Worm (Caenorhabditis elegans) whole organism, L1 larva: ENCODE data around the gene fbxb-114.
A peak's percentile ranks its signal among the peaks of the same experiment; 100 is the strongest.
"Not testable (repeated sequence)": the region's sequence is repeated elsewhere in the genome, so short reads cannot be mapped to it uniquely, and the experiment has no call there.

Experiments used
- C16A3.4 ChIP-seq: fragments of 150-350 bp; optimal IDR thresholded peaks from 2 replicates; lab custom pipeline; 2014; ENCODE audit warnings: missing biosample characterization, missing genetic modification characterization
- ama-1 ChIP-seq: fragments of 150-350 bp; optimal IDR thresholded peaks from 2 replicates; lab custom pipeline; 2014
- blmp-1 ChIP-seq: fragments of 150-350 bp; optimal IDR thresholded peaks from 2 replicates; lab custom pipeline; 2014; ENCODE audit warnings: missing biosample characterization, missing genetic modification characterization
- ceh-88 ChIP-seq: fragments of 200-800 bp; sonication (Bioruptor generic); IDR thresholded peaks from 2 replicates; pipeline ENCODE4 v1.3.6; 2022; ENCODE audit warnings: missing genetic modification characterization, missing compliant biosample characterization
- dpl-1 ChIP-seq, 3 experiments: fragments of 150-350 bp in 2 of 3; sonication (generic microtip) in 1 of 3; optimal IDR thresholded peaks; 2 replicates each; lab custom pipeline; 2014 to 2017; ENCODE audit warnings: missing biosample characterization in 3 of 3, missing genetic modification characterization in 3 of 3, missing genetic modification reagents in 3 of 3
- dsc-1 ChIP-seq: sonication (generic microtip); optimal IDR thresholded peaks from 2 replicates; lab custom pipeline; 2016; ENCODE audit warnings: mild to moderate bottlenecking, missing genetic modification characterization, missing compliant biosample characterization
- efl-1 ChIP-seq, 4 experiments: fragments of 150-350 bp; optimal IDR thresholded peaks in 3 of 4; peaks in 1 of 4; 1 replicate in 1 of 4; 2 replicates in 3 of 4; lab custom pipeline; 2014; ENCODE audit warnings: missing biosample characterization in 2 of 4, missing genetic modification characterization in 2 of 4, missing genetic modification reagents in 2 of 4
- elt-3 ChIP-seq, 6 experiments: fragments of 150-350 bp in 1 of 6; sonication (generic microtip); optimal IDR thresholded peaks; 2 replicates each; lab custom pipeline; 2017 to 2018; ENCODE audit warnings: missing biosample characterization in 6 of 6, missing genetic modification characterization in 6 of 6, inconsistent platforms in 1 of 6
- fkh-8 ChIP-seq: sonication (generic microtip); optimal IDR thresholded peaks from 2 replicates; lab custom pipeline; 2016; ENCODE audit warnings: mild to moderate bottlenecking, missing genetic modification characterization, missing compliant biosample characterization
- lin-14 ChIP-seq: fragments of 200-800 bp; sonication (Bioruptor generic); optimal IDR thresholded peaks from 2 replicates; lab custom pipeline; 2018; ENCODE audit warnings: mild to moderate bottlenecking, missing genetic modification characterization, moderate library complexity, missing compliant biosample characterization
- lin-35 ChIP-seq, 2 experiments: fragments of 150-350 bp; optimal IDR thresholded peaks; 2 replicates each; lab custom pipeline; 2014; ENCODE audit warnings: missing biosample characterization in 2 of 2, missing genetic modification characterization in 2 of 2, missing genetic modification reagents in 2 of 2
- lin-39 ChIP-seq: fragments of 150-350 bp; optimal IDR thresholded peaks from 2 replicates; lab custom pipeline; 2014; ENCODE audit warnings: missing biosample characterization, missing genetic modification reagents, missing genetic modification characterization
- lir-3 ChIP-seq: sonication (generic microtip); optimal IDR thresholded peaks from 2 replicates; lab custom pipeline; 2016; ENCODE audit warnings: mild to moderate bottlenecking, missing genetic modification characterization, moderate library complexity, missing compliant biosample characterization; ENCODE audit not compliant: poor library complexity
- lsy-2 ChIP-seq, 2 experiments: fragments of 150-350 bp; optimal IDR thresholded peaks; 2 replicates each; lab custom pipeline; 2014; ENCODE audit warnings: missing biosample characterization in 2 of 2, missing genetic modification characterization in 2 of 2
- mab-9 ChIP-seq: fragments of 200-800 bp; sonication (Bioruptor generic); IDR thresholded peaks from 2 replicates; pipeline ENCODE4 v1.3.6; 2022; ENCODE audit warnings: missing genetic modification reagents, missing genetic modification characterization, missing compliant biosample characterization
- mdl-1 ChIP-seq, 2 experiments: fragments of 150-350 bp; optimal IDR thresholded peaks; 2 replicates each; lab custom pipeline; 2014 to 2017; ENCODE audit warnings: missing biosample characterization in 2 of 2, missing genetic modification characterization in 2 of 2, inconsistent platforms in 1 of 2
- mep-1 ChIP-seq: fragments of 150-350 bp; optimal IDR thresholded peaks from 2 replicates; lab custom pipeline; 2014; ENCODE audit warnings: missing biosample characterization, missing genetic modification characterization
- nhr-12 ChIP-seq: sonication (generic microtip); optimal IDR thresholded peaks from 2 replicates; lab custom pipeline; 2017; ENCODE audit warnings: missing biosample characterization, missing genetic modification characterization
- nhr-19 ChIP-seq: fragments of 200-800 bp; sonication (Bioruptor generic); conservative IDR thresholded peaks from 2 replicates; pipeline ENCODE4 v1.3.6; 2022; ENCODE audit warnings: missing genetic modification characterization, missing compliant biosample characterization
- nhr-20 ChIP-seq: sonication (generic microtip); optimal IDR thresholded peaks from 2 replicates; lab custom pipeline; 2016; ENCODE audit warnings: mild to moderate bottlenecking, missing genetic modification characterization, missing compliant biosample characterization
- nhr-237 ChIP-seq: fragments of 150-350 bp; optimal IDR thresholded peaks from 2 replicates; lab custom pipeline; 2014; ENCODE audit warnings: missing biosample characterization, missing genetic modification characterization
- nhr-47 ChIP-seq: sonication (generic microtip); optimal IDR thresholded peaks from 2 replicates; lab custom pipeline; 2016; ENCODE audit warnings: mild to moderate bottlenecking, missing genetic modification characterization, moderate library complexity, missing compliant biosample characterization
- nhr-71 ChIP-seq: sonication (generic microtip); optimal IDR thresholded peaks from 2 replicates; lab custom pipeline; 2016; ENCODE audit warnings: mild to moderate bottlenecking, missing genetic modification characterization, moderate library complexity, missing compliant biosample characterization
- nhr-85 ChIP-seq: sonication (generic microtip); peaks from one replicate; lab custom pipeline; 2016; ENCODE audit warnings: missing genetic modification characterization, inconsistent platforms, missing compliant biosample characterization
- nhr-90 ChIP-seq: sonication (generic microtip); optimal IDR thresholded peaks from 2 replicates; lab custom pipeline; 2016; ENCODE audit warnings: mild to moderate bottlenecking, missing genetic modification characterization, missing compliant biosample characterization; ENCODE audit not compliant: poor library complexity
- pag-3 ChIP-seq: sonication (generic microtip); optimal IDR thresholded peaks from 2 replicates; lab custom pipeline; 2017; ENCODE audit warnings: missing genetic modification characterization, mild to moderate bottlenecking, missing compliant biosample characterization, antibody characterized with exemption, borderline replicate concordance; ENCODE audit not compliant: insufficient read depth
- rnt-1 ChIP-seq: sonication (generic microtip); optimal IDR thresholded peaks from 2 replicates; lab custom pipeline; 2016; ENCODE audit warnings: mild to moderate bottlenecking, missing genetic modification characterization, moderate library complexity, missing compliant biosample characterization
- skn-1 ChIP-seq: fragments of 150-350 bp; optimal IDR thresholded peaks from 2 replicates; lab custom pipeline; 2014; ENCODE audit warnings: missing biosample characterization, missing genetic modification characterization
- snu-23 ChIP-seq: sonication (generic microtip); optimal IDR thresholded peaks from 2 replicates; lab custom pipeline; 2016; ENCODE audit warnings: missing genetic modification characterization, missing compliant biosample characterization
- swsn-7 ChIP-seq: sonication (generic microtip); optimal IDR thresholded peaks from 2 replicates; lab custom pipeline; 2016; ENCODE audit warnings: missing genetic modification characterization, missing compliant biosample characterization
- tbx-2 ChIP-seq: sonication (generic microtip); optimal IDR thresholded peaks from 2 replicates; lab custom pipeline; 2016; ENCODE audit warnings: missing genetic modification characterization, missing compliant biosample characterization
- xbp-1 ChIP-seq: sonication (generic microtip); optimal IDR thresholded peaks from 2 replicates; lab custom pipeline; 2016; ENCODE audit warnings: missing genetic modification characterization, missing compliant biosample characterization

fbxb-114 gene

DNA sequence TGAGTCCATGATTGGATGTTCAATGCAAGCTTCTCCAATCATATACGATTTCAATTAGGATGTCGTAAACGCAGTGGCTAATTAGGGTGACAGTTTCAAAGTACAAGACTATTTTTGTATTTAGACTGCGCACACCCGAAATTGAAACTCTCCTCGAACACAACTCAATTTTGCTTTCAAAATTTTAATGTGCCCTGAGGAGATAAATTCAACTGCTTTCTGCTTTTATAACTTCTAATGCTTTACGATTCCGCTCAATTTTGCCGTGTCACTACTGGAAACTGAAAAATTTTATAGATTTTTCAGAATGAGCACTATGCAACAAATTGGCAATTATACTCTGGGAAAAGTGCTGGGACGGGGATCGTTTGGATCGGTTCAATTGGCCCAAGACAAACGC is 27.1 kb upstream of the fbxb-114 start, which contains the start of gene F39F10.2:
TSS of gene F39F10.2 (plus strand) at position 301 of the 400 bp plus-strand sequence.
- TF ChIP-seq elt-3 (tag; optimal IDR thresholded peaks at IDR 0.05; lab: Kevin White, UChicago), result no peak

DNA sequence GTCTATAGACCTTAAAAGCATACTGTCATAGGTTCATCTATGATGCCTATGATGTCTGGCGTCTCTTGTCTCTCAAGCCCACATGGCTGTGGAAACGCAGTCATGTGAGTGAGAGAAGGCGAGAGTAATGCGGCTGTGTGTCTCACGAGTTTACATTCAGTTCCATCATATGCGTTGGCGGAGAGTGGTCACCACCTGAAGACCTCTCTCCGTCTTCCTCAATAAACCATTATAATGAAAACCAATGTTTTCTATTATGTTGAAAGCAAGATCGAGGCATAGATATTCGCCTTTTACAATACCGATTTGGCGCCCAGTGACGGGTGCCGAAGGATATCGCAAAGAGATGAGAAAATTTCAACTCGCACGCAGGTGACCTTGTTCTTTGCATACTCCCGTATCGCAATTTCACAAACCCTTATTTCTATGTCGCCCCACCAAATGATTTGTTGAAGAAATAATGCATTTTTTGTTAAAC is 19.7 kb upstream of the fbxb-114 start:
- TF ChIP-seq efl-1 (optimal IDR thresholded peaks at IDR 0.05; lab: Kevin White, UChicago) (peak in 1 of 2 experiments; percentile 11), efl-1 (GFP tag; optimal IDR thresholded peaks at IDR 0.05 in 1 of 2; lab: Kevin White, UChicago) (peak in 1 of 2 experiments; percentile 14), blmp-1 (tag; lab: Kevin White, UChicago) (peak; percentile 83), dsc-1 (peak; percentile 1), skn-1 (tag; lab: Kevin White, UChicago) (peak; percentile 13), lsy-2 (tag; optimal IDR thresholded peaks at IDR 0.05; lab: Kevin White, UChicago) (peak; percentile 17 to 66), nhr-85 (tag; lab: Kevin White, UChicago) (peak; percentile 87), tbx-2 (peak; percentile 53), C16A3.4 (peak; percentile 34), lir-3 (tag; lab: Kevin White, UChicago) (peak; percentile 50), snu-23 (peak; percentile 80), ceh-88 (peak; percentile 43; the same call in 1 of the 2 replicates), lin-35 (GFP tag; optimal IDR thresholded peaks at IDR 0.05; lab: Kevin White, UChicago) (peak; percentile 32 to 70), mep-1 (tag; lab: Kevin White, UChicago) (peak; percentile 36), mdl-1 (tag; optimal IDR thresholded peaks at IDR 0.05; lab: Kevin White, UChicago) (peak in 1 of 2 experiments; percentile 84), nhr-237 (peak; percentile 0), swsn-7 (tag; lab: Kevin White, UChicago) (peak; percentile 49), mab-9 (GFP tag; lab: Robert Waterston, UW) (peak; percentile 41; the same call in 1 of the 2 replicates), dpl-1 (GFP tag; optimal IDR thresholded peaks at IDR 0.05; lab: Kevin White, UChicago) (peak in 2 of 3 experiments; percentile 4 to 12), nhr-20 (tag; lab: Kevin White, UChicago) (peak; percentile 79), nhr-47 (peak; percentile 65), elt-3 (tag; optimal IDR thresholded peaks at IDR 0.05; lab: Kevin White, UChicago) (peak in 1 of 6 experiments; percentile 1), ama-1 (lab: Kevin White, UChicago) (peak; percentile 40), nhr-90 (tag; lab: Kevin White, UChicago) (peak; percentile 61), lin-14 (GFP tag; lab: Kevin White, UChicago) (peak; percentile 90), rnt-1 (tag; lab: Kevin White, UChicago) (peak; percentile 35), fkh-8 (tag; lab: Kevin White, UChicago) (peak; percentile 10), xbp-1 (tag; lab: Kevin White, UChicago) (peak; percentile 21), nhr-19 (peak; percentile 83), nhr-71 (tag; lab: Kevin White, UChicago) (peak; percentile 83)

DNA sequence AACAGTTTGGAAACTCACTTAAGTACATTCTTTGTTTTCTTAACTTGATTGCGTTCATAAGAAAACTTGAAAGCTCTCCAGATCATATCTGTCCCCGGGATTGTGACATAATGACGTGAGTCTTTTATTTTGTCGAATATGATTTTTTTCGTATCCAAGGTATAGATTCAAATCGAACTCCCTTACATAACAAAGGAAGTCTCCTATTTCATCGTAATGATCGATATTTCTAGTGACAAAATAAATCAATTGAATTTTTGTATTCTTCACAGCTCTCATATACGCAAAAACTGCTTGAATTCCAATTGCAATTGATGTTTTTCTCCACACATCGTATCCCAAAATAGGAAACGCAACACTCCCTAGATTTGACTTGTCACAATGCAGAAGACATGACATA is 19.0 kb upstream of the fbxb-114 start:
- TF ChIP-seq efl-1 (optimal IDR thresholded peaks at IDR 0.05; lab: Kevin White, UChicago) (no peak), efl-1 (GFP tag; optimal IDR thresholded peaks at IDR 0.05 in 1 of 2; lab: Kevin White, UChicago) (peak in 1 of 2 experiments; percentile 64), nhr-12 (tag; lab: Kevin White, UChicago) (no peak)

DNA sequence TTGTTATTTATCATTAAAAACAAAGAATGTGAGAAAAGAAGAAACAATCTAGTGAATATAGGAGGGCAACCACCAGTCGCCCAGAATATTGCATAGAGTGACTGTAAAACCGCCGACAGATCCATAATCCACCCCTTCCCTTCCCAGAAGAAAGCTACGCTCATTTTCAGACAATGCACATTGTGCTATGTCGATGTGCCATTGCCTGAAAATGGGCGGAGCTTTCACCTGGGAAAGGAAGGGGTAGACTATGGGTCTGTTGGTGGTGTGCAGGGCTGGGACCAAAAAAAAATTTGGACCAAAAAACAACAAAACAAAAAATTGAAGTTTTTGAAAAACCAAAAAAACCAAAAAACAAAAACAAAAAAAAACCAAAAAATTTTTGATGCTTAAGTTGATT is 18.0 kb upstream of the fbxb-114 start, which contains the start of gene F39F10.4:
TSS of gene F39F10.4 (minus strand) at position 101 of the 400 bp plus-strand sequence.
- TF ChIP-seq lin-39 (tag; lab: Kevin White, UChicago), result no peak
- no peak for TF ChIP-seq C16A3.4
- TF ChIP-seq pag-3, result no peak
- TF ChIP-seq xbp-1 (tag; lab: Kevin White, UChicago), result no peak
- no peak for TF ChIP-seq mdl-1 (tag; optimal IDR thresholded peaks at IDR 0.05; lab: Kevin White, UChicago)

DNA sequence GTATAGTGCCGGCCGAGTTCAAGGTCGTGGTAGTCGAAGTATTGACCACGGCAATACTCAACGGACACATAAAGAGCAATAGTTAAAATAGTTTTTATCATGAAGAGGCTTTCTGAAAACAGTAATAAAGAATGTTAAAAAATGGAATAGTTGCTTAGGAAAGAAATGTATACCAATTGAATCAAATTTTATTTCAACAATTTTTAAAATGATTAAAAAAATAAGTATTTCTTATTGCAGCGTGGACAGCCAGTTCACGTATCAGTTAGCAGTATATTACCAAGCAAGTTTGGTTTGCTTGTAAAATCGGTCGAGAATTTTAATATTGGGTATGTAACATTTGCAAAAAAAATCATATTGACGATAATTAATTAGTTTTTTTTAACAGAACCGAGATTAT is 8.0 kb upstream of the fbxb-114 start, which contains the start of gene F39F10.5:
TSS of gene F39F10.5 (minus strand) at position 101 of the 400 bp plus-strand sequence.
- not testable (repeated sequence) for TF ChIP-seq lir-3 (tag; lab: Kevin White, UChicago); mdl-1 (tag; optimal IDR thresholded peaks at IDR 0.05; lab: Kevin White, UChicago); nhr-47
